Worm (Caenorhabditis elegans): ENCODE results near the gene spig-5.

DNA sequence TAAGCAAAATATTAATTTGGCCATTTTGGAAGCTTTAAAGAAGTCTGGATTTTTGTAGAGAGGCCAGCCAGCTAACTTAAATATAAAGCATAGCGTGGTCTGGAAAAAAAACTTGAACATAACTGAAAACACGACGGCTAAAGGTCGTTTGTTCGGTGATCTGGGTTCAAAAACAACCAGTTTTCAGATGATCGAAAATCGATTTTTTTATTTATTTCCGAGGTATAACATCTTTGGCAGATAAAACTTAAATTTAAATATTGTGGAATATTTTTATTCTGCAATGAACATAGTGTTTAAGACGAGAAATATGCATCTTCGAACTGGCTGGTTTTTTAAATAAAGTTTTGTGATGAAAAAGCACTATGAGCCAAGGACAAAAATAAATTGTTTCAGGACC, 39.6 kb upstream of the spig-5 start, which contains the start of gene F40G12.4:
- TF ChIP-seq hnd-1 (tag; optimal IDR thresholded peaks at IDR 0.05) = no peak
- no peak for TF ChIP-seq flt-1 (GFP tag; IDR thresholded peaks at IDR 0.05)
- no peak for TF ChIP-seq ama-1 (optimal IDR thresholded peaks at IDR 0.05)
- no peak for TF ChIP-seq tbx-37 (GFP tag; conservative IDR thresholded peaks at IDR 0.05)
